Worm (Caenorhabditis elegans): ENCODE measurements around the gene K03H6.5.

Gene K03H6.5

DNA sequence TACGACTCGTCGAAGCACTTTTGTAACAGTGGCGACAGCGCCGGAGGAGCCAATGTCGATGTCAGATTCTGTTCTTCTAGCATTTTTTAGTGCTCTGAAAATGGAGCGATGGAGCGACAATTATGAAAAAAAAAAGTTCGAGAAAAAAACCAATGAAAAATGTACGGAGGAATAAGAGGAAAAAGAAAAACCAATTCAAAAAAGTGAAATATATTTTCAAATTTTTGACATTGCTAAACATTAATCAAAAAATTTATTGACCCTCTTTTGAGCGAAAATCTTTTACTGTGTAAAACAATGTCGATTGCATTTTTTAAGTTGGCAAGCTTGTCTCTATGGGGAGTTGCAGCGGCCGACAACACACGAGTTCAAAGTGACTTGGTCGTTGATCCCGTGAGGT is at the start of gene K03H6.5:
TSS of gene K03H6.5 (minus strand) at position 101 of the 400 bp plus-strand sequence.
- TF ChIP-seq tbx-2 (tag; optimal IDR thresholded peaks at IDR 0.05) = no peak
- TF ChIP-seq egl-27 (tag; optimal IDR thresholded peaks at IDR 0.05) = no peak
- TF ChIP-seq ama-1 (optimal IDR thresholded peaks at IDR 0.05) = no peak

DNA sequence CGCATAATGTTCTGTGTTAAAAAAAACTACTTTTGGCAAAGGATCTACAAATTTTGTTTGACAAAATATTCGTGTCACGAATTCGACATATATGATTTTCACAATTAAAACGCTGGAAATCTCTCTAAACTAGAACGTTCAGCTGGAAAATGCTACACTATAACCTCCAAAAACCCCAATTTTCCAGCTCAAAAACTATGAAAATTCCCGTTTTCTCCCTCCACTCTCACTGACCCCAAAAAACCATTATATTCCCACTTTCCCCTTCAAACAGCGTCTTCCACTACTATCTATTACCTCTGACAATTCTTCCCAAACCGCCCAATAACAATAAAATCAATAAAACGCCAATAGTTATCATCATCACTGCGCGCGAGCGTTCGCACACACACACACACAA is 40.5 kb upstream of the K03H6.5 start, which contains the start of gene Y41D4B.14:
TSS of gene Y41D4B.14 (plus strand) at position 301 of the 400 bp plus-strand sequence.
- TF ChIP-seq grh-1 (GFP tag; IDR thresholded peaks at IDR 0.05) (no peak), blmp-1 (tag; optimal IDR thresholded peaks at IDR 0.05) (peak; percentile 60)

DNA sequence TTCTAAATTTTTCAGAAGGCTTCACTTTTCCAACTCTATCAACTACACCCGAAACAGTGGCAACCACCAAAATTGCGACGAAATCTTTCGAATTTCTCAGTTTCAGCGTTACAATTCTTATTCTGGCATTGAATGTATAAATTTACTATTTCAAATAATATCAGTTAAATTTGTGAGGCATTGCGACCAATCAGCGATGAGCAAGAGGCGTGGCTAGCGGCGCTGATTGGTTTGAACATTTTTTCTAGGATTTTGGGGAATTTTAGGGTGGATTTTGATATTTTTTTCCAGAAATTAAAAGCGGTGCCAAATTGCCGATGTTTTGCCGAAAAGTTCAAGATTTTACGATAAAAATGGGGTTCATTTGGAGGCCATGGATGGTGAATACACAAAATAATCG is 31.4 kb upstream of the K03H6.5 start:
- TF ChIP-seq unc-98 (GFP tag; IDR thresholded peaks at IDR 0.05) (no peak), tbx-2 (tag; optimal IDR thresholded peaks at IDR 0.05) (no peak), jun-1 (tag; optimal IDR thresholded peaks at IDR 0.05) (no peak), fos-1 (tag; optimal IDR thresholded peaks at IDR 0.05) (no peak), fkh-4 (tag; optimal IDR thresholded peaks at IDR 0.05; ENCODE audit: borderline replicate concordance) (no peak), nhr-237 (tag; optimal IDR thresholded peaks at IDR 0.05) (no peak), isw-1 (GFP tag; IDR thresholded peaks at IDR 0.05) (no peak), lin-15B (tag; optimal IDR thresholded peaks at IDR 0.05) (no peak), sptf-1 (tag; optimal IDR thresholded peaks at IDR 0.05) (no peak), F16B12.6 (tag; optimal IDR thresholded peaks at IDR 0.05) (no peak)

- no peak for TF ChIP-seq egl-27 (tag; optimal IDR thresholded peaks at IDR 0.05)
- no peak for TF ChIP-seq elt-2 (tag; optimal IDR thresholded peaks at IDR 0.05)
- no peak for TF ChIP-seq ceh-88 (GFP tag; IDR thresholded peaks at IDR 0.05)
- TF ChIP-seq egl-13 (tag; optimal IDR thresholded peaks at IDR 0.05) = no peak
- no peak for TF ChIP-seq nhr-19 (GFP tag; conservative IDR thresholded peaks at IDR 0.05)
- no peak for TF ChIP-seq ztf-11 (tag; optimal IDR thresholded peaks at IDR 0.05)
- TF ChIP-seq skn-1 (tag; optimal IDR thresholded peaks at IDR 0.05) = no peak
- TF ChIP-seq isw-1 (GFP tag; IDR thresholded peaks at IDR 0.05) = no peak
- TF ChIP-seq irx-1 (tag; optimal IDR thresholded peaks at IDR 0.05) = no peak
- TF ChIP-seq nhr-76 (tag; optimal IDR thresholded peaks at IDR 0.05) = no peak
- TF ChIP-seq dpl-1 (GFP tag; optimal IDR thresholded peaks at IDR 0.05) = no peak
- TF ChIP-seq unc-130 (tag; optimal IDR thresholded peaks at IDR 0.05) = no peak
- TF ChIP-seq nhr-11 (tag; optimal IDR thresholded peaks at IDR 0.05) = no peak
- TF ChIP-seq hlh-17 (GFP tag; optimal IDR thresholded peaks at IDR 0.05; ENCODE audit: borderline replicate concordance) = no peak
- no peak for TF ChIP-seq ces-1 (GFP tag; optimal IDR thresholded peaks at IDR 0.05)
- TF ChIP-seq lir-3 (tag; optimal IDR thresholded peaks at IDR 0.05; ENCODE audit: poor library complexity) = no peak
- TF ChIP-seq nhr-12 (tag; optimal IDR thresholded peaks at IDR 0.05) = no peak
- no peak for TF ChIP-seq F16B12.6 (tag; optimal IDR thresholded peaks at IDR 0.05)
- TF ChIP-seq xbp-1 (tag; optimal IDR thresholded peaks at IDR 0.05) = no peak
- no peak for TF ChIP-seq mdl-1 (tag; optimal IDR thresholded peaks at IDR 0.05)
These were observed 29.5 kb upstream of the K03H6.5 start for ce11 chrIV:1565725-1566124.

DNA sequence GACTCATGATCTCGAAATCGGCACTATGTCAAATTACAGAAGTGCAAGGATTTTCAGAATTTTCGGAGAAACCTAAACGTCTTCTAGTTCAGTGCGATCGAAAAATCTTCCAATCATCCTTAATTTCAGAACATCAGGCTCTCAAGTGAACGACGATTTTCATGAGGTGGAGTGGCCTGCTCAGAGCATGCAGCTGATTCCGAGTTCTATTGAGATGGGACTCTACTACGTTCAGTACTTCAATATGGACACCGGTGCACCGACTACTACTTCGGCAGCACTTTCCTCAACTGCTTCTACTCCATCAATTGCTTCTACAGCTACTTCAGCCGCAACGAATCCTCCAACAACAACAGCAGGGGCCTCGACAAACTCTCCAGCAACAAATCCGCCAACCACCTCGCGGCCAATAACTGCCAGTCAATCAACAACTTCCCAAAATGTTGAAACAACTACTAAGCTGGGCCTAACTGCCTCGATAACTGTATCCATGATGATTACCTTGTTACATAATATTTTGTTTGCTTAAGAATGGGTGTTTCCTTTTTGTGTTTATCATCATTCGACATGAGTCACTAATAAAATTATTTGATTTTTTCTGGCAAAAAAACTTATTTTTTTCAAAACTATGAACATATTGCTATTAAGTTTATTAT is 27.4 kb upstream of the K03H6.5 start, which contains the start of gene Y41D4B.15:
TSS of gene Y41D4B.15 (plus strand) at position 606 of the 656 bp plus-strand sequence.
- no peak for TF ChIP-seq pax-3 (tag; optimal IDR thresholded peaks at IDR 0.05)
- TF ChIP-seq blmp-1 (tag; optimal IDR thresholded peaks at IDR 0.05) = no peak
- no peak for TF ChIP-seq nhr-85 (tag)
- TF ChIP-seq ces-1 (GFP tag; optimal IDR thresholded peaks at IDR 0.05) = no peak
- no peak for TF ChIP-seq Y116A8C.19 (tag; optimal IDR thresholded peaks at IDR 0.05; ENCODE audit: borderline replicate concordance)
- no peak for TF ChIP-seq ceh-82 (tag; optimal IDR thresholded peaks at IDR 0.05)
- TF ChIP-seq grh-1 (GFP tag; IDR thresholded peaks at IDR 0.05) = no peak

All from whole organism, L1 larva.